Worm (Caenorhabditis elegans) whole organism, young adult: ENCODE data around the gene flp-15.
A peak's percentile ranks its signal among the peaks of the same experiment; 100 is the strongest.

Experiments
- B0019.2 ChIP-seq: fragments of 200-800 bp; sonication (Bioruptor generic); conservative IDR thresholded peaks from 2 replicates; pipeline ENCODE4 v1.3.6; 2022; ENCODE audit warnings: missing genetic modification reagents, missing genetic modification characterization, missing compliant biosample characterization
- B0261.1 ChIP-seq: sonication (generic microtip); optimal IDR thresholded peaks from 2 replicates; lab custom pipeline; 2016; ENCODE audit warnings: mild to moderate bottlenecking, missing genetic modification characterization, moderate library complexity, missing compliant biosample characterization
- F22D6.2 ChIP-seq: sonication (generic microtip); optimal IDR thresholded peaks from 2 replicates; lab custom pipeline; 2016; ENCODE audit warnings: mild to moderate bottlenecking, missing genetic modification characterization, missing compliant biosample characterization
- F23B12.7 ChIP-seq: sonication (generic microtip); optimal IDR thresholded peaks from 2 replicates; lab custom pipeline; 2017; ENCODE audit warnings: missing genetic modification characterization, mild to moderate bottlenecking, missing compliant biosample characterization, antibody characterized with exemption, moderate library complexity; ENCODE audit not compliant: insufficient read depth
- F37B4.10 ChIP-seq: fragments of 200-800 bp; sonication (Bioruptor generic); IDR thresholded peaks from 2 replicates; pipeline ENCODE4 v1.3.6; 2022; ENCODE audit warnings: missing genetic modification characterization, missing compliant biosample characterization
- F52B5.7 ChIP-seq: sonication (generic microtip); optimal IDR thresholded peaks from 2 replicates; lab custom pipeline; 2016; ENCODE audit warnings: mild to moderate bottlenecking, missing genetic modification characterization, missing compliant biosample characterization
- F57A8.1 ChIP-seq: fragments of 200-800 bp; sonication (Bioruptor generic); optimal IDR thresholded peaks from 2 replicates; lab custom pipeline; 2018; ENCODE audit warnings: mild to moderate bottlenecking, missing genetic modification characterization, moderate library complexity, missing compliant biosample characterization
- K11D2.4 ChIP-seq: fragments of 200-800 bp; sonication (Bioruptor generic); IDR thresholded peaks from 2 replicates; pipeline ENCODE4 v1.3.6; 2022; ENCODE audit warnings: missing genetic modification reagents, missing genetic modification characterization, missing compliant biosample characterization
- T07F8.4 ChIP-seq: sonication (generic microtip); optimal IDR thresholded peaks from 2 replicates; lab custom pipeline; 2016; ENCODE audit warnings: mild to moderate bottlenecking, missing genetic modification characterization, moderate library complexity, missing compliant biosample characterization
- T26A5.8 ChIP-seq: sonication (generic microtip); optimal IDR thresholded peaks from 2 replicates; lab custom pipeline; 2016; ENCODE audit warnings: missing genetic modification characterization, missing compliant biosample characterization
- Y53G8AR.9 ChIP-seq: fragments of 200-800 bp; sonication (Bioruptor generic); conservative IDR thresholded peaks from 2 replicates; pipeline ENCODE4 v1.3.6; 2022; ENCODE audit warnings: missing genetic modification reagents, missing genetic modification characterization, missing compliant biosample characterization
- Y79H2A.3 ChIP-seq: fragments of 200-800 bp; sonication (Bioruptor generic); conservative IDR thresholded peaks from 2 replicates; pipeline ENCODE4 v1.3.6; 2022; ENCODE audit warnings: missing genetic modification reagents, missing genetic modification characterization, missing compliant biosample characterization
- Y95B8A.8 ChIP-seq: fragments of 200-800 bp; sonication (Bioruptor generic); IDR thresholded peaks from 2 replicates; pipeline ENCODE4 v1.3.6; 2022; ENCODE audit warnings: missing genetic modification reagents, missing genetic modification characterization, missing compliant biosample characterization
- aptf-2 ChIP-seq: fragments of 200-800 bp; sonication (Bioruptor generic); conservative IDR thresholded peaks from 2 replicates; pipeline ENCODE4 v1.3.6; 2022; ENCODE audit warnings: missing genetic modification reagents, missing genetic modification characterization, missing compliant biosample characterization
- attf-3 ChIP-seq: fragments of 200-800 bp; sonication (Bioruptor generic); conservative IDR thresholded peaks from 2 replicates; pipeline ENCODE4 v1.3.6; 2022; ENCODE audit warnings: missing genetic modification reagents, missing genetic modification characterization, missing compliant biosample characterization
- attf-6 ChIP-seq: fragments of 200-800 bp; sonication (Bioruptor generic); IDR thresholded peaks from 2 replicates; pipeline ENCODE4 v1.3.6; 2022; ENCODE audit warnings: missing genetic modification reagents, missing genetic modification characterization, missing compliant biosample characterization
- ceh-58 ChIP-seq: fragments of 200-800 bp; sonication (Bioruptor generic); IDR thresholded peaks from 2 replicates; pipeline ENCODE4 v1.3.6; 2022; ENCODE audit warnings: missing genetic modification characterization, missing compliant biosample characterization
- ceh-79 ChIP-seq: sonication (generic microtip); optimal IDR thresholded peaks from 2 replicates; lab custom pipeline; 2017; ENCODE audit warnings: mild to moderate bottlenecking, missing genetic modification characterization, missing compliant biosample characterization
- dox-1 ChIP-seq: fragments of 200-800 bp; sonication (Bioruptor generic); IDR thresholded peaks from 2 replicates; pipeline ENCODE4 v1.3.6; 2022; ENCODE audit warnings: missing genetic modification reagents, missing genetic modification characterization, missing compliant biosample characterization
- dpl-1 ChIP-seq: fragments of 150-350 bp; optimal IDR thresholded peaks from 2 replicates; lab custom pipeline; 2014; ENCODE audit warnings: missing biosample characterization, missing genetic modification reagents, missing genetic modification characterization
- efl-1 ChIP-seq: fragments of 150-350 bp; optimal IDR thresholded peaks from 2 replicates; lab custom pipeline; 2014; ENCODE audit warnings: missing biosample characterization, missing genetic modification reagents, missing genetic modification characterization
- egl-18 ChIP-seq: fragments of 200-800 bp; sonication (Bioruptor generic); IDR thresholded peaks from 2 replicates; pipeline ENCODE4 v1.3.6; 2022; ENCODE audit warnings: missing genetic modification reagents, missing genetic modification characterization, missing compliant biosample characterization
- egrh-3 ChIP-seq: fragments of 200-800 bp; sonication (Bioruptor generic); IDR thresholded peaks from 2 replicates; pipeline ENCODE4 v1.3.6; 2022; ENCODE audit warnings: missing genetic modification reagents, missing genetic modification characterization, missing compliant biosample characterization
- ekl-4 ChIP-seq: fragments of 200-800 bp; sonication (Bioruptor generic); IDR thresholded peaks from 2 replicates; pipeline ENCODE4 v1.3.6; 2022; ENCODE audit warnings: missing genetic modification reagents, missing genetic modification characterization, missing compliant biosample characterization
- ets-4 ChIP-seq: fragments of 200-800 bp; sonication (Bioruptor generic); optimal IDR thresholded peaks from 2 replicates; lab custom pipeline; 2018; ENCODE audit warnings: mild to moderate bottlenecking, missing genetic modification characterization, missing compliant biosample characterization
- gei-17 ChIP-seq: fragments of 200-800 bp; sonication (Bioruptor generic); optimal IDR thresholded peaks from 2 replicates; lab custom pipeline; 2018; ENCODE audit warnings: mild to moderate bottlenecking, missing genetic modification characterization, missing compliant biosample characterization
- let-526 ChIP-seq: fragments of 200-800 bp; sonication (Bioruptor generic); IDR thresholded peaks from 2 replicates; pipeline ENCODE4 v1.3.6; 2022; ENCODE audit warnings: missing genetic modification reagents, missing genetic modification characterization, missing compliant biosample characterization
- lir-1 ChIP-seq: fragments of 200-800 bp; sonication (Bioruptor generic); conservative IDR thresholded peaks from 2 replicates; pipeline ENCODE4 v1.3.6; 2022; ENCODE audit warnings: missing genetic modification reagents, missing genetic modification characterization, missing compliant biosample characterization
- madf-10 ChIP-seq: sonication (generic microtip); optimal IDR thresholded peaks from 2 replicates; lab custom pipeline; 2016; ENCODE audit warnings: mild to moderate bottlenecking, missing genetic modification characterization, missing compliant biosample characterization
- madf-3 ChIP-seq: fragments of 200-800 bp; sonication (Bioruptor generic); IDR thresholded peaks from 2 replicates; pipeline ENCODE4 v1.3.6; 2022; ENCODE audit warnings: missing genetic modification reagents, missing genetic modification characterization, missing compliant biosample characterization
- mcd-1 ChIP-seq: fragments of 200-800 bp; sonication (Bioruptor generic); IDR thresholded peaks from 2 replicates; pipeline ENCODE4 v1.3.6; 2022; ENCODE audit warnings: missing genetic modification reagents, missing genetic modification characterization, missing compliant biosample characterization
- mes-4 ChIP-seq: sonication (generic microtip); optimal IDR thresholded peaks from 2 replicates; lab custom pipeline; 2016; ENCODE audit warnings: missing genotype, missing genetic modification characterization, missing compliant biosample characterization
- nfya-2 ChIP-seq: fragments of 200-800 bp; sonication (Bioruptor generic); IDR thresholded peaks from 2 replicates; pipeline ENCODE4 v1.3.6; 2022; ENCODE audit warnings: missing genetic modification reagents, missing genetic modification characterization, missing compliant biosample characterization
- nhr-179 ChIP-seq: sonication (generic microtip); optimal IDR thresholded peaks from 2 replicates; lab custom pipeline; 2016; ENCODE audit warnings: mild to moderate bottlenecking, missing genetic modification characterization, missing compliant biosample characterization
- nhr-27 ChIP-seq: fragments of 200-800 bp; sonication (Bioruptor generic); optimal IDR thresholded peaks from 2 replicates; lab custom pipeline; 2018; ENCODE audit warnings: mild to moderate bottlenecking, missing genetic modification characterization, moderate library complexity, missing compliant biosample characterization
- pbrm-1 ChIP-seq: fragments of 200-800 bp; sonication (Bioruptor generic); IDR thresholded peaks from 2 replicates; pipeline ENCODE4 v1.3.6; 2022; ENCODE audit warnings: missing genetic modification reagents, missing genetic modification characterization, missing compliant biosample characterization
- sea-2 ChIP-seq: fragments of 200-800 bp; sonication (Bioruptor generic); IDR thresholded peaks from 2 replicates; pipeline ENCODE4 v1.3.6; 2022; ENCODE audit warnings: missing genetic modification characterization, missing compliant biosample characterization
- snpc-1.1 ChIP-seq: sonication (generic microtip); optimal IDR thresholded peaks from 2 replicates; lab custom pipeline; 2017; ENCODE audit warnings: missing genetic modification characterization, mild to moderate bottlenecking, missing compliant biosample characterization, antibody characterized with exemption, moderate library complexity, missing genotype, missing genetic modification reagents; ENCODE audit not compliant: insufficient read depth
- somi-1 ChIP-seq: fragments of 200-800 bp; sonication (Bioruptor generic); optimal IDR thresholded peaks from 2 replicates; lab custom pipeline; 2018; ENCODE audit warnings: mild to moderate bottlenecking, missing genetic modification characterization, missing compliant biosample characterization
- xnd-1 ChIP-seq: sonication (generic microtip); optimal IDR thresholded peaks from 2 replicates; lab custom pipeline; 2016; ENCODE audit warnings: missing genotype, missing genetic modification reagents, missing genetic modification characterization, missing compliant biosample characterization
- zfh-2 ChIP-seq: fragments of 200-800 bp; sonication (Bioruptor generic); conservative IDR thresholded peaks from 2 replicates; pipeline ENCODE4 v1.3.6; 2022; ENCODE audit warnings: missing genetic modification reagents, missing genetic modification characterization, missing compliant biosample characterization
- ztf-18 ChIP-seq: sonication (generic microtip); optimal IDR thresholded peaks from 2 replicates; lab custom pipeline; 2016; ENCODE audit warnings: missing genotype, mild to moderate bottlenecking, missing genetic modification characterization, missing compliant biosample characterization
- ztf-26 ChIP-seq: sonication (generic microtip); optimal IDR thresholded peaks from 2 replicates; lab custom pipeline; 2017; ENCODE audit warnings: missing genetic modification characterization, missing compliant biosample characterization
- ztf-6 ChIP-seq: fragments of 200-800 bp; sonication (Bioruptor generic); IDR thresholded peaks from 2 replicates; pipeline ENCODE4 v1.3.6; 2022; ENCODE audit warnings: missing genetic modification reagents, missing genetic modification characterization, missing compliant biosample characterization

Gene flp-15

DNA sequence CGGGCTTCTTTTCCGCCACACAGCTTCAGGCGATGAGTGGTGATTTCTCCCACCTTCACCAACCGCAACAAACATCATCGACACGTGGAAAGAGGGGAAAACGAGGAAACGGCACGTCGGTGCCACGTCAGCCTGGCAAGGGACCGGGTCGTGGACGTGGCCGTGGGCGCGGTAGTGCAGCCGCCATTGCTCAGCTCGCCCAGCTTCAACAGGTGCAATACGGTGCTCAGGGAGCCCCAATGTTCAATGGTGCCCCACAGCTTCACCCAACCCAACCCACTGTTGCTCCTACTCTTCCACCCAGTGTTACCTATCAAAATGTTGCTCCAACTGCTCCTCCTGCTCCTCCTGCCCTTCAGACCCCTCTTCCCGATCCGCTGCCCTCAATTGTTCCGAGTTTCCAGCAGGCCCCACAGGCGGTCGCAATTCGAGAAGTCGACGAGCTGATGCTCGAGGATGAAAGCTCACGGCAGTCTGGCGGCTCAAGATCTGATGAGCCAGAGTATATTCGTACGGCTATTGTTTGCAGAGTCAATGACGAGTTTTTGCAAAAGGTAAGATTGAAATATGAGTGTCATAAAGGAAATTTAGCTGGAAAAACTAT is 21.7 kb downstream of the flp-15 start (continued):
- TF ChIP-seq ztf-6 (0 out of 2 replicates have a peak, but pooled peaks have one; percentile 8), ekl-4 (GFP tag; lab: Robert Waterston, UW) (no peak), xnd-1 (tag; lab: Kevin White, UChicago) (no peak), zfh-2 (GFP tag; lab: Robert Waterston, UW) (peak; percentile 91), mes-4 (no peak), Y95B8A.8 (0 out of 2 replicates have a peak, but pooled peaks have one; percentile 11), F37B4.10 (GFP tag; lab: Robert Waterston, UW) (no peak), ets-4 (GFP tag; lab: Kevin White, UChicago) (no peak), nfya-2 (no peak), egrh-3 (GFP tag; lab: Robert Waterston, UW) (peak; percentile 77)

DNA sequence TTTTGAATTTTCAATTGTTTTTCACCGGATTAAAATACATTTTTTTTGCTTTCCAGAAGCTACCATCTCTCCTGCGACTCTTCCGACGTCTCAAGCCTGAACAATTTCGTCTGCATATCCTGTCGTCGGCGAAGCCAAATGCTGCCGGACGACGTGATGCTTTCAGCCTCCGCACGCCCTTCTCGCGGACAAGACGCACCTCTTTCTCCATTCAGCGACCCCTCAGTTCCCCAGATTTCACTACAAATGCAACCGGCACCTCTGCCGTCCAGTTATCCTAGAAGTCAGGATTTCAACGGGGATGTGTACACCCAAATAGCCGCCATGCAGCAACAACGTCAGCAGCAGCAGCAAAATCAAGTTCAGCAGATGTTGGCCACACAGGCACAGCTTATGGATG is 23.4 kb downstream of the flp-15 start:
- TF ChIP-seq zfh-2 (GFP tag; lab: Robert Waterston, UW), result peak; percentile 59
- no peak for TF ChIP-seq sea-2 (GFP tag; lab: Robert Waterston, UW)
- TF ChIP-seq, all 124 proteins: peak for 1

DNA sequence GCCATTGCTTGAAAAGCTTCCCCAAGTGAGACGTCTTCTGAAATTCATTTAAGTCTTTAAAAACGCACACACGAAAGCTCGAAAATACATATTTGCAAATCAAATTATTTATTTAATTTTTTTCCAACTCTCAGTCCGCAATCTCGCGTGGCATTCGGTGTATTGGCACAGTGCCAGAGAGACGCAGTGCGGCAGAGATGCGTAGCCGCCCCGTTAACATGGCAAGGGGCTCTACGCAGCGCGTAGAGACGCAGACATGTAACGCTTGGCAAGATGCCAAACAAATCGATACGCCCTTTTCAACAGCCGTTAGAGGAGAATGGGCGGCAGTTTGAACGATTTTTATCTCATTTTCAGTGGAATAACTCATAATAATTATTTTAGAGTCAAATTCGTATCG is 24.1 kb downstream of the flp-15 start, which contains the start of the genes drr-2 and set-16:
Gene drr-2, minus strand, starts transcription at position 37 of the 400 bp plus-strand sequence.
Gene set-16, plus strand, starts transcription at position 383 of the 400 bp plus-strand sequence.
- TF ChIP-seq ekl-4 (GFP tag; lab: Robert Waterston, UW), result peak; percentile 99
- TF ChIP-seq T07F8.4 (tag; lab: Kevin White, UChicago), result peak; percentile 27
- peak; percentile 96 for TF ChIP-seq Y79H2A.3 (GFP tag; lab: Robert Waterston, UW)
- TF ChIP-seq pbrm-1 (GFP tag; lab: Robert Waterston, UW), result peak; percentile 100
- peak; percentile 30 for TF ChIP-seq B0261.1 (tag; lab: Kevin White, UChicago)
- peak; percentile 100 for TF ChIP-seq Y53G8AR.9 (GFP tag; lab: Robert Waterston, UW)
- peak; percentile 99 for TF ChIP-seq Y95B8A.8
- peak; percentile 78 for TF ChIP-seq attf-3 (GFP tag; lab: Robert Waterston, UW)
- peak; percentile 95 for TF ChIP-seq F23B12.7 (tag; lab: Kevin White, UChicago)
- peak; percentile 96 for TF ChIP-seq ceh-79 (tag; lab: Kevin White, UChicago)
- peak; percentile 98 for TF ChIP-seq K11D2.4
- peak; percentile 81 for TF ChIP-seq F52B5.7 (tag; lab: Kevin White, UChicago)
- 0 out of 2 replicates have a peak, but pooled peaks have one; percentile 14 for TF ChIP-seq aptf-2
- peak; percentile 95 for TF ChIP-seq F22D6.2
- peak; percentile 75 for TF ChIP-seq T26A5.8 (tag; lab: Kevin White, UChicago)
- TF ChIP-seq attf-6 (GFP tag; lab: Robert Waterston, UW), result peak; percentile 87
- TF ChIP-seq ztf-26 (tag; lab: Kevin White, UChicago), result peak; percentile 99
- peak; percentile 94 for TF ChIP-seq B0019.2 (GFP tag; lab: Robert Waterston, UW)
- peak; percentile 91; the same call in 1 of the 2 replicates for TF ChIP-seq nfya-2
- peak; percentile 98 for TF ChIP-seq madf-3
- peak; percentile 93 for TF ChIP-seq egl-18 (GFP tag; lab: Robert Waterston, UW)
- no peak for TF ChIP-seq ceh-58 (GFP tag; lab: Robert Waterston, UW)
- TF ChIP-seq efl-1 (GFP tag; lab: Kevin White, UChicago), result peak; percentile 86
- peak; percentile 98 for TF ChIP-seq somi-1 (GFP tag; lab: Kevin White, UChicago)
- peak; percentile 96; the same call in 1 of the 2 replicates for TF ChIP-seq F37B4.10 (GFP tag; lab: Robert Waterston, UW)
- peak; percentile 98 for TF ChIP-seq zfh-2 (GFP tag; lab: Robert Waterston, UW)
- peak; percentile 98 for TF ChIP-seq lir-1 (GFP tag; lab: Robert Waterston, UW)
- peak; percentile 68 for TF ChIP-seq nhr-27 (tag; lab: Kevin White, UChicago)
- TF ChIP-seq dox-1, result peak; percentile 100
- TF ChIP-seq ztf-18 (tag; lab: Kevin White, UChicago), result peak; percentile 85
- TF ChIP-seq mcd-1 (GFP tag; lab: Robert Waterston, UW), result peak; percentile 98
- peak; percentile 97 for TF ChIP-seq let-526 (GFP tag; lab: Robert Waterston, UW)
- TF ChIP-seq nhr-179, result peak; percentile 65
- TF ChIP-seq F57A8.1 (GFP tag; lab: Kevin White, UChicago), result peak; percentile 46
- peak; percentile 94 for TF ChIP-seq madf-10 (tag; lab: Kevin White, UChicago)
- peak; percentile 66 for TF ChIP-seq snpc-1.1 (tag; lab: Kevin White, UChicago)
- TF ChIP-seq gei-17 (GFP tag; lab: Kevin White, UChicago), result peak; percentile 93
- TF ChIP-seq dpl-1 (GFP tag; lab: Kevin White, UChicago), result peak; percentile 78
